Fruit fly (Drosophila melanogaster): Measurements from ENCODE around the gene PIG-P.

Gene PIG-P

dm6 chr3R:26031968-26032610, 25.9 kb downstream of the PIG-P start (continued):
- TF ChIP-seq tll (GFP tag; optimal IDR thresholded peaks at IDR 0.05) = peak in 1 of 2 experiments; percentile 44
- TF ChIP-seq chinmo (GFP tag; IDR thresholded peaks at IDR 0.05; ENCODE audit: partially characterized antibody) = no peak
- no peak for TF ChIP-seq Drgx (GFP tag; IDR thresholded peaks at IDR 0.05)
- TF ChIP-seq Bteb2 (GFP tag; optimal IDR thresholded peaks at IDR 0.05) = no peak
- TF ChIP-seq CG17912 (GFP tag; optimal IDR thresholded peaks at IDR 0.05) = no peak
- TF ChIP-seq cg (GFP tag; optimal IDR thresholded peaks at IDR 0.05) = peak; percentile 12
- TF ChIP-seq CG16813 (GFP tag; IDR thresholded peaks at IDR 0.05; ENCODE audit: partially characterized antibody) = no peak
- TF ChIP-seq da (GFP tag; optimal IDR thresholded peaks at IDR 0.05) = peak; percentile 72
- TF ChIP-seq salm (tag; optimal IDR thresholded peaks at IDR 0.05) = no peak
- TF ChIP-seq CG14860 (GFP tag; IDR thresholded peaks at IDR 0.05; ENCODE audit: partially characterized antibody) = no peak
- no peak for TF ChIP-seq ato (GFP tag; IDR thresholded peaks at IDR 0.05; ENCODE audit: partially characterized antibody)
- TF ChIP-seq CG12104 (GFP tag; optimal IDR thresholded peaks at IDR 0.05) = no peak
- TF ChIP-seq CG17361 (GFP tag; IDR thresholded peaks at IDR 0.05) = no peak
- no peak for TF ChIP-seq p53 (GFP tag; optimal IDR thresholded peaks at IDR 0.05)
- TF ChIP-seq nau (GFP tag; optimal IDR thresholded peaks at IDR 0.05) = no peak
- TF ChIP-seq bsh (GFP tag; optimal IDR thresholded peaks at IDR 0.05) = no peak
- no peak for TF ChIP-seq CG6175 (GFP tag; IDR thresholded peaks at IDR 0.05)
- TF ChIP-seq CG31441 (GFP tag; IDR thresholded peaks at IDR 0.05) = no peak
- no peak for TF ChIP-seq sob (GFP tag; IDR thresholded peaks at IDR 0.05)
- no peak for TF ChIP-seq CG6791 (GFP tag; IDR thresholded peaks at IDR 0.05; ENCODE audit: partially characterized antibody)
- peak; percentile 1 for TF ChIP-seq CG7745 (tag; optimal IDR thresholded peaks at IDR 0.05)
- peak; percentile 63 for TF ChIP-seq ac (GFP tag; optimal IDR thresholded peaks at IDR 0.05)
- TF ChIP-seq CG10267 (tag; optimal IDR thresholded peaks at IDR 0.05) = no peak
- no peak for TF ChIP-seq fd3F (GFP tag; optimal IDR thresholded peaks at IDR 0.05)
- no peak for TF ChIP-seq sd (tag; optimal IDR thresholded peaks at IDR 0.05)
- no peak for TF ChIP-seq CG4404 (GFP tag; IDR thresholded peaks at IDR 0.05)
- TF ChIP-seq Sox100B (GFP tag; optimal IDR thresholded peaks at IDR 0.05) = no peak
- TF ChIP-seq hkb (optimal IDR thresholded peaks at IDR 0.05) = no peak
- TF ChIP-seq hkb (GFP tag; IDR thresholded peaks at IDR 0.05) = no peak
- no peak for TF ChIP-seq Gsc (GFP tag; IDR thresholded peaks at IDR 0.05)
- TF ChIP-seq Hey (tag; optimal IDR thresholded peaks at IDR 0.05) = peak; percentile 100
- TF ChIP-seq slou (GFP tag; optimal IDR thresholded peaks at IDR 0.05) = no peak
- no peak for TF ChIP-seq CG14667 (GFP tag; IDR thresholded peaks at IDR 0.05)
- TF ChIP-seq z (GFP tag; IDR thresholded peaks at IDR 0.05) = peak; percentile 47; the same call in 1 of the 3 replicates
- TF ChIP-seq pnt (GFP tag; optimal IDR thresholded peaks at IDR 0.05) = no peak
- no peak for TF ChIP-seq CrebB (tag; optimal IDR thresholded peaks at IDR 0.05)
- TF ChIP-seq CG12942 (GFP tag; optimal IDR thresholded peaks at IDR 0.05) = no peak
- TF ChIP-seq sug (tag; optimal IDR thresholded peaks at IDR 0.05) = no peak
- TF ChIP-seq Hr39 (optimal IDR thresholded peaks at IDR 0.05) = no peak
- TF ChIP-seq Bdp1 (GFP tag; optimal IDR thresholded peaks at IDR 0.05) = no peak
- TF ChIP-seq CG12769 (tag; optimal IDR thresholded peaks at IDR 0.05) = no peak
- peak; percentile 90 for TF ChIP-seq pros (GFP tag; optimal IDR thresholded peaks at IDR 0.05)
- TF ChIP-seq Awh (GFP tag; IDR thresholded peaks at IDR 0.05) = 0 out of 2 replicates have a peak, but pooled peaks have one; percentile 28
- no peak for TF ChIP-seq CG1792 (GFP tag; optimal IDR thresholded peaks at IDR 0.05)
- no peak for TF ChIP-seq CG32532 (GFP tag; IDR thresholded peaks at IDR 0.05)
- no peak for TF ChIP-seq cwo (GFP tag; optimal IDR thresholded peaks at IDR 0.05)
- TF ChIP-seq CG33213 (GFP tag; optimal IDR thresholded peaks at IDR 0.05) = no peak
- TF ChIP-seq Scr (GFP tag; IDR thresholded peaks at IDR 0.05; ENCODE audit: partially characterized antibody) = no peak
- TF ChIP-seq YL-1 (GFP tag; optimal IDR thresholded peaks at IDR 0.05) = no peak
- TF ChIP-seq CG10209 (GFP tag; optimal IDR thresholded peaks at IDR 0.05) = no peak

Measured in whole organism, embryonic.